Worm (Caenorhabditis elegans) whole organism, L3 larva: Measurements from ENCODE around the gene clec-123.

Experiments used
- eor-1 ChIP-seq, 2 experiments: fragments of 150-350 bp; optimal IDR thresholded peaks; 2 replicates each; lab custom pipeline; 2014 to 2018; ENCODE audit warnings: missing biosample characterization in 2 of 2, missing genetic modification characterization in 2 of 2
- sea-2 ChIP-seq: fragments of 150-350 bp; sonication (generic microtip); optimal IDR thresholded peaks from 4 replicates; lab custom pipeline; 2014; ENCODE audit warnings: missing biosample characterization, missing genetic modification reagents, missing genetic modification characterization
- tbx-2 ChIP-seq: sonication (generic microtip); optimal IDR thresholded peaks from 2 replicates; lab custom pipeline; 2016; ENCODE audit warnings: mild to moderate bottlenecking, missing genetic modification characterization, missing compliant biosample characterization
- unc-62 ChIP-seq: fragments of 150-350 bp; sonication (generic microtip); optimal IDR thresholded peaks from 4 replicates; lab custom pipeline; 2014; ENCODE audit warnings: missing biosample characterization, missing genetic modification reagents, missing genetic modification characterization

- TF ChIP-seq eor-1 (tag; optimal IDR thresholded peaks at IDR 0.05; lab: Kevin White, UChicago), result no peak
- TF ChIP-seq sea-2 (GFP tag; lab: Kevin White, UChicago), result no peak
- TF ChIP-seq unc-62 (GFP tag; lab: Kevin White, UChicago), result no peak
- TF ChIP-seq tbx-2, result no peak
These were observed 46.6 kb upstream of the clec-123 start for ce11 chrII:3067447-3067846.
